Worm (Caenorhabditis elegans): ENCODE measurements around the gene C50E3.6.

DNA sequence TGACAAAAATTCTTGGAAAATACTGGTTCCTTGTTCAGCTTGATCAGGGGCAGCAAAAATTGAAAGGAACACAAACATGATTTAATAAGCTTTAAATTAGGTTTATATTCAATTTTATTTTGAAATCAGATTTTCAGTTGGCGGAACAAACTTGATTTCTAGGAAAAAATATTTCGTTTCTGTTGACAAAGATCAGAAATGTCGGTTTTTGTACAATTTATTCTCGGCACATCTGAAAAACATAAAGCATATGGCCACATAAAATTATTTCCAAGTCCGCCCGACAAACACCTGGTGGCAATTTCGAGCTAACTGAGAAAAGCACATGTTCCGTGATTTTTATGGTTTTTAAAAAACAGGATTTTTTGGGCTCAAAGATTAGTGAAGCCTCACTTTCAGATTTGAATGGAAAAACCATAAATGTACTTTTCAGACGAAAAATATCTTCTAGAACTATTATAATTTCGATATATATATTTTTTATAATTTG lies 36.4 kb downstream of the C50E3.6 start, which contains the start of gene ttr-10:
- TF ChIP-seq unc-39 (tag; optimal IDR thresholded peaks at IDR 0.05): no peak
- TF ChIP-seq nhr-23 (tag; optimal IDR thresholded peaks at IDR 0.05): no peak
- no peak for TF ChIP-seq nhr-11 (tag; optimal IDR thresholded peaks at IDR 0.05)
- TF ChIP-seq nhr-77 (tag; optimal IDR thresholded peaks at IDR 0.05): no peak
- no peak for TF ChIP-seq ztf-11 (tag; optimal IDR thresholded peaks at IDR 0.05)
- TF ChIP-seq R02D3.7 (tag; optimal IDR thresholded peaks at IDR 0.05): no peak

All from whole organism, L3 larva.